Worm (Caenorhabditis elegans): Measurements from ENCODE around the gene srw-26.

DNA sequence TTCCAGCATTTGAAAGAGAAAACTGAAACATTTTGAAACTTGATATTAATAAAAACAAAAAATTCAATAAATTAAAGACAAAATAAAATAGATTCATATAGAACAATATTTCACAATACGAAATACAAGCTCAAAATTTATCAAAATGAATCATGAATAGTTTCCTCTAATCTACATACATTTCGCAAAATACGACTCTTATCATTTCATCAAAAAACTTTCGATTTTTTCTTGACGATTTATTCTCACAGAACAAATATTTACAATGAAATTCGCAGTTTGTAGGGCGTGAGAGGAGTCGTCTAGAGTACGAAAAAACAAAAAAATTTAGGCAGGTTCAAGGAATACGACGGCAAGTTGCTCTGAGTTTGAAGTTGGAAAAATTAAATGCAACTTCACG, 42.2 kb downstream of the srw-26 start:
- TF ChIP-seq unc-62 (GFP tag; optimal IDR thresholded peaks at IDR 0.05), result no peak
- no peak for TF ChIP-seq lsy-2 (tag; optimal IDR thresholded peaks at IDR 0.05)
- no peak for TF ChIP-seq nhr-237 (tag; optimal IDR thresholded peaks at IDR 0.05)
- TF ChIP-seq mls-2 (tag; optimal IDR thresholded peaks at IDR 0.05), result no peak
- TF ChIP-seq lin-13 (tag; optimal IDR thresholded peaks at IDR 0.05), result no peak
- TF ChIP-seq elt-3 (tag; optimal IDR thresholded peaks at IDR 0.05), result no peak
- no peak for TF ChIP-seq tbx-8 (GFP tag; optimal IDR thresholded peaks at IDR 0.05)
- TF ChIP-seq elt-1 (tag; optimal IDR thresholded peaks at IDR 0.05; ENCODE audit: borderline replicate concordance, insufficient read depth), result no peak
